Fruit fly (Drosophila melanogaster): ENCODE data around the gene Sptz.

The Sptz gene

dm6 chr3R:11458851-11459175 is 36.9 kb downstream of the Sptz start:
- TF ChIP-seq Eip75B (GFP tag; optimal IDR thresholded peaks at IDR 0.05) (no peak), CG6163 (GFP tag; IDR thresholded peaks at IDR 0.05) (no peak), Smox (GFP tag; optimal IDR thresholded peaks at IDR 0.05) (no peak), esn (GFP tag; optimal IDR thresholded peaks at IDR 0.05) (no peak), Hr4 (GFP tag; optimal IDR thresholded peaks at IDR 0.05) (no peak), ss (GFP tag; optimal IDR thresholded peaks at IDR 0.05) (no peak), CG16779 (tag; optimal IDR thresholded peaks at IDR 0.05) (no peak), CG6854 (GFP tag; optimal IDR thresholded peaks at IDR 0.05) (no peak), cyc (GFP tag; optimal IDR thresholded peaks at IDR 0.05) (no peak), dsx (GFP tag; optimal IDR thresholded peaks at IDR 0.05; ENCODE audit: poor library complexity, severe bottlenecking) (no peak), Eip93F (GFP tag; optimal IDR thresholded peaks at IDR 0.05) (no peak), CG7368 (GFP tag; optimal IDR thresholded peaks at IDR 0.05) (no peak), fkh (GFP tag; optimal IDR thresholded peaks at IDR 0.05) (no peak), Eip78C (GFP tag) (no peak), Sox15 (GFP tag; optimal IDR thresholded peaks at IDR 0.05) (no peak), Hr39 (GFP tag; optimal IDR thresholded peaks at IDR 0.05) (no peak)

dm6 chr3R:11460502-11461358 is 38.8 kb downstream of the Sptz start, which contains the start of gene PGRP-LB:
PGRP-LB (minus strand) TSS chr3R:11460552.
- no peak for TF ChIP-seq CG6276 (GFP tag; optimal IDR thresholded peaks at IDR 0.05)
- TF ChIP-seq svp (GFP tag): peak; percentile 75
- peak; percentile 66 for TF ChIP-seq fkh (GFP tag; optimal IDR thresholded peaks at IDR 0.05)
- TF ChIP-seq CG1621 (tag; optimal IDR thresholded peaks at IDR 0.05): no peak
- TF ChIP-seq lz (GFP tag; optimal IDR thresholded peaks at IDR 0.05): peak; percentile 25
- TF ChIP-seq CG34406 (GFP tag; optimal IDR thresholded peaks at IDR 0.05): no peak
- no peak for TF ChIP-seq CG3032 (tag; optimal IDR thresholded peaks at IDR 0.05)
- TF ChIP-seq Gug (GFP tag; IDR thresholded peaks at IDR 0.05): no peak
- TF ChIP-seq topi (GFP tag; optimal IDR thresholded peaks at IDR 0.05): no peak
- TF ChIP-seq CG4318 (GFP tag; optimal IDR thresholded peaks at IDR 0.05): no peak
- peak; percentile 51 for TF ChIP-seq Eip78C (GFP tag)
- TF ChIP-seq vri (GFP tag; optimal IDR thresholded peaks at IDR 0.05): no peak
- TF ChIP-seq Eip75B (GFP tag; optimal IDR thresholded peaks at IDR 0.05): no peak
- TF ChIP-seq CG32006 (GFP tag; optimal IDR thresholded peaks at IDR 0.05): peak; percentile 51
- TF ChIP-seq fd59A (GFP tag; optimal IDR thresholded peaks at IDR 0.05): no peak
- TF ChIP-seq CG10631 (GFP tag; optimal IDR thresholded peaks at IDR 0.05): no peak
- peak; percentile 7 for TF ChIP-seq pdm3 (GFP tag; optimal IDR thresholded peaks at IDR 0.05)
- TF ChIP-seq OdsH (GFP tag; optimal IDR thresholded peaks at IDR 0.05): no peak
- no peak for TF ChIP-seq CG3919 (GFP tag; optimal IDR thresholded peaks at IDR 0.05)
- TF ChIP-seq CG7368 (GFP tag; optimal IDR thresholded peaks at IDR 0.05): no peak
- peak; percentile 9 for TF ChIP-seq esn (GFP tag; optimal IDR thresholded peaks at IDR 0.05)
- TF ChIP-seq Lpt (GFP tag; optimal IDR thresholded peaks at IDR 0.05): no peak
- TF ChIP-seq CG11902 (GFP tag; optimal IDR thresholded peaks at IDR 0.05): no peak
- no peak for TF ChIP-seq salr (GFP tag; optimal IDR thresholded peaks at IDR 0.05)
- peak; percentile 6 for TF ChIP-seq Met (GFP tag; optimal IDR thresholded peaks at IDR 0.05)
- peak; percentile 12 for TF ChIP-seq Sox14 (GFP tag; optimal IDR thresholded peaks at IDR 0.05)
- TF ChIP-seq CG11762 (GFP tag; optimal IDR thresholded peaks at IDR 0.05; ENCODE audit: insufficient read depth): no peak
- no peak for TF ChIP-seq acj6 (GFP tag; optimal IDR thresholded peaks at IDR 0.05)
- peak; percentile 29 for TF ChIP-seq Smox (GFP tag; optimal IDR thresholded peaks at IDR 0.05)
- no peak for TF ChIP-seq CG6792 (GFP tag; optimal IDR thresholded peaks at IDR 0.05)
- no peak for TF ChIP-seq CG6854 (GFP tag; optimal IDR thresholded peaks at IDR 0.05)
- TF ChIP-seq Hr38 (GFP tag; optimal IDR thresholded peaks at IDR 0.05): no peak
- TF ChIP-seq fd85E (GFP tag; optimal IDR thresholded peaks at IDR 0.05): no peak
- TF ChIP-seq CG8119 (GFP tag; IDR thresholded peaks at IDR 0.05): no peak
- peak; percentile 24 for TF ChIP-seq CG31627 (GFP tag; optimal IDR thresholded peaks at IDR 0.05)
- no peak for TF ChIP-seq net (GFP tag; optimal IDR thresholded peaks at IDR 0.05)
- TF ChIP-seq spab (GFP tag; optimal IDR thresholded peaks at IDR 0.05): no peak
- TF ChIP-seq Hr39 (GFP tag; optimal IDR thresholded peaks at IDR 0.05): peak; percentile 29
- no peak for TF ChIP-seq dsx (GFP tag; optimal IDR thresholded peaks at IDR 0.05; ENCODE audit: poor library complexity, severe bottlenecking)
- TF ChIP-seq Hr4 (GFP tag; optimal IDR thresholded peaks at IDR 0.05): peak; percentile 11
- TF ChIP-seq CG10669 (GFP tag; optimal IDR thresholded peaks at IDR 0.05): no peak
- no peak for TF ChIP-seq Ets96B (tag; optimal IDR thresholded peaks at IDR 0.05)

Data from whole organism, prepupa.